Worm (Caenorhabditis elegans) whole organism, late embryonic: ENCODE measurements around the gene R13A5.7.

Source experiments
- C38D4.7 ChIP-seq: fragments of 200-800 bp; sonication (Bioruptor generic); optimal IDR thresholded peaks from 2 replicates; lab custom pipeline; 2018; ENCODE audit warnings: mild to moderate bottlenecking, missing genetic modification characterization, moderate library complexity, missing compliant biosample characterization
- ama-1 ChIP-seq: fragments of 150-350 bp; optimal IDR thresholded peaks from 2 replicates; lab custom pipeline; 2014
- ceh-24 ChIP-seq: sonication (generic microtip); optimal IDR thresholded peaks from 2 replicates; lab custom pipeline; 2016; ENCODE audit warnings: mild to moderate bottlenecking, missing genetic modification characterization, missing compliant biosample characterization
- ceh-31 ChIP-seq: sonication (generic microtip); optimal IDR thresholded peaks from 2 replicates; lab custom pipeline; 2016; ENCODE audit warnings: missing genetic modification characterization, missing compliant biosample characterization
- che-1 ChIP-seq: sonication (generic microtip); optimal IDR thresholded peaks from 2 replicates; lab custom pipeline; 2016; ENCODE audit warnings: mild to moderate bottlenecking, missing genetic modification characterization, missing compliant biosample characterization
- dve-1 ChIP-seq: sonication (generic microtip); optimal IDR thresholded peaks from 2 replicates; lab custom pipeline; 2017; ENCODE audit warnings: antibody characterized with exemption, mild to moderate bottlenecking, missing genetic modification characterization, missing compliant biosample characterization
- hlh-6 ChIP-seq: sonication (generic microtip); optimal IDR thresholded peaks from 2 replicates; lab custom pipeline; 2016; ENCODE audit warnings: missing genotype, missing genetic modification characterization, missing compliant biosample characterization
- nhr-11 ChIP-seq: fragments of 150-350 bp; optimal IDR thresholded peaks from 2 replicates; lab custom pipeline; 2014; ENCODE audit warnings: missing biosample characterization, missing genetic modification characterization
- odd-2 ChIP-seq: sonication (generic microtip); optimal IDR thresholded peaks from 2 replicates; lab custom pipeline; 2017; ENCODE audit warnings: antibody characterized with exemption, mild to moderate bottlenecking, missing genetic modification characterization, missing compliant biosample characterization
- tbx-2 ChIP-seq: sonication (generic microtip); optimal IDR thresholded peaks from 2 replicates; lab custom pipeline; 2016; ENCODE audit warnings: missing genetic modification characterization, missing compliant biosample characterization

DNA sequence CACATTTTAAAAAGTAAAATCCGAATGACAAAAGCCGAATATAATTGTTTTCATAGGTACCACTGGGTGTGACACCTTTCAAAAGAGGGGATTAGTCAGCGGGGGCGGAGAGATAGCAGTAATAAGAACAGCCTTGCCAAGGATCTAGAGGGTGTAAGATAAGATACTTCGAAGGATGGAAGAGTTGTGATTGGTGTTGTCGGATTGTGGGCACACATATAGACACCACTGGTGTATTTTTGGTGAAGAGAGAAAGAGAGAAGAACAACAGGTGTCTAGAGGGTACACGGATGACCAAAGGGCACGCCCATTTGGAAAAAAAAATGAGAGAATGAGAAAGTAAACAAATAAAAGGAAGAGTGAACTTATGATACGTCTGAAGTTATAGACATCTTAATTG is 24.7 kb downstream of the R13A5.7 start:
- no peak for TF ChIP-seq tbx-2
- TF ChIP-seq nhr-11 (tag; lab: Kevin White, UChicago), result no peak
- TF ChIP-seq C38D4.7, result no peak
- TF ChIP-seq odd-2, result no peak
- no peak for TF ChIP-seq ama-1 (lab: Kevin White, UChicago)
- TF ChIP-seq hlh-6 (tag; lab: Kevin White, UChicago), result no peak
- TF ChIP-seq ceh-31 (tag; lab: Kevin White, UChicago), result no peak
- no peak for TF ChIP-seq dve-1
- no peak for TF ChIP-seq che-1 (tag; lab: Kevin White, UChicago)
- no peak for TF ChIP-seq ceh-24
